Worm (Caenorhabditis elegans) whole organism, L1 larva: ENCODE measurements around the gene cutl-19.

Experiments
- C04F5.9 ChIP-seq: sonication (generic microtip); optimal IDR thresholded peaks from 2 replicates; lab custom pipeline; 2016; ENCODE audit warnings: missing genetic modification characterization, missing compliant biosample characterization
- F16B12.6 ChIP-seq: fragments of 150-350 bp; optimal IDR thresholded peaks from 2 replicates; lab custom pipeline; 2014; ENCODE audit warnings: missing biosample characterization, missing genetic modification characterization
- alr-1 ChIP-seq: fragments of 200-800 bp; sonication (Bioruptor generic); optimal IDR thresholded peaks from 2 replicates; lab custom pipeline; 2018; ENCODE audit warnings: borderline replicate concordance, mild to moderate bottlenecking, missing genetic modification characterization, missing compliant biosample characterization
- blmp-1 ChIP-seq: fragments of 150-350 bp; optimal IDR thresholded peaks from 2 replicates; lab custom pipeline; 2014; ENCODE audit warnings: missing biosample characterization, missing genetic modification characterization
- ceh-82 ChIP-seq, 3 experiments: fragments of 150-350 bp in 1 of 3; sonication (generic microtip) in 2 of 3; optimal IDR thresholded peaks; 2 replicates each; lab custom pipeline; 2014 to 2017; ENCODE audit warnings: missing biosample characterization in 3 of 3, missing genetic modification characterization in 3 of 3
- ceh-88 ChIP-seq: fragments of 200-800 bp; sonication (Bioruptor generic); IDR thresholded peaks from 2 replicates; pipeline ENCODE4 v1.3.6; 2022; ENCODE audit warnings: missing genetic modification characterization, missing compliant biosample characterization
- ceh-90 ChIP-seq: sonication (generic microtip); optimal IDR thresholded peaks from 2 replicates; lab custom pipeline; 2016; ENCODE audit warnings: missing genetic modification characterization, missing compliant biosample characterization
- dpl-1 ChIP-seq, 3 experiments: fragments of 150-350 bp in 2 of 3; sonication (generic microtip) in 1 of 3; optimal IDR thresholded peaks; 2 replicates each; lab custom pipeline; 2014 to 2017; ENCODE audit warnings: missing biosample characterization in 3 of 3, missing genetic modification characterization in 3 of 3, missing genetic modification reagents in 3 of 3
- dsc-1 ChIP-seq: sonication (generic microtip); optimal IDR thresholded peaks from 2 replicates; lab custom pipeline; 2016; ENCODE audit warnings: mild to moderate bottlenecking, missing genetic modification characterization, missing compliant biosample characterization
- efl-1 ChIP-seq, 4 experiments: fragments of 150-350 bp; optimal IDR thresholded peaks in 3 of 4; peaks in 1 of 4; 1 replicate in 1 of 4; 2 replicates in 3 of 4; lab custom pipeline; 2014; ENCODE audit warnings: missing biosample characterization in 2 of 4, missing genetic modification characterization in 2 of 4, missing genetic modification reagents in 2 of 4
- efl-3 ChIP-seq: fragments of 200-800 bp; sonication (Bioruptor generic); optimal IDR thresholded peaks from 2 replicates; lab custom pipeline; 2018; ENCODE audit warnings: mild to moderate bottlenecking, missing genetic modification characterization, missing compliant biosample characterization
- egl-13 ChIP-seq: sonication (generic microtip); optimal IDR thresholded peaks from 2 replicates; lab custom pipeline; 2016; ENCODE audit warnings: missing genotype, missing genetic modification reagents, missing genetic modification characterization, missing compliant biosample characterization
- elt-2 ChIP-seq: sonication (generic microtip); optimal IDR thresholded peaks from 2 replicates; lab custom pipeline; 2016; ENCODE audit warnings: missing genetic modification characterization, mild to moderate bottlenecking, inconsistent platforms, missing compliant biosample characterization, missing genetic modification reagents
- elt-3 ChIP-seq, 6 experiments: fragments of 150-350 bp in 1 of 6; sonication (generic microtip); optimal IDR thresholded peaks; 2 replicates each; lab custom pipeline; 2017 to 2018; ENCODE audit warnings: missing biosample characterization in 6 of 6, missing genetic modification characterization in 6 of 6, inconsistent platforms in 1 of 6
- fkh-10 ChIP-seq: sonication (generic microtip); optimal IDR thresholded peaks from 2 replicates; lab custom pipeline; 2017; ENCODE audit warnings: missing biosample characterization, missing genetic modification reagents, missing genetic modification characterization
- fkh-4 ChIP-seq: sonication (generic microtip); optimal IDR thresholded peaks from 2 replicates; lab custom pipeline; 2016; ENCODE audit warnings: missing compliant biosample characterization, missing genetic modification characterization, borderline replicate concordance
- fos-1 ChIP-seq: fragments of 150-350 bp; optimal IDR thresholded peaks from 2 replicates; lab custom pipeline; 2014; ENCODE audit warnings: missing biosample characterization, missing genetic modification characterization
- grh-1 ChIP-seq: fragments of 200-800 bp; sonication (Bioruptor generic); IDR thresholded peaks from 2 replicates; pipeline ENCODE4 v1.3.6; 2022; ENCODE audit warnings: missing genetic modification reagents, missing genetic modification characterization, missing compliant biosample characterization
- irx-1 ChIP-seq: sonication (generic microtip); optimal IDR thresholded peaks from 2 replicates; lab custom pipeline; 2016; ENCODE audit warnings: missing genetic modification characterization, missing compliant biosample characterization
- isw-1 ChIP-seq: fragments of 200-800 bp; sonication (Bioruptor generic); IDR thresholded peaks from 2 replicates; pipeline ENCODE4 v1.3.6; 2022; ENCODE audit warnings: missing genetic modification characterization, missing compliant biosample characterization
- lin-13 ChIP-seq: fragments of 150-350 bp; optimal IDR thresholded peaks from 2 replicates; lab custom pipeline; 2014; ENCODE audit warnings: missing biosample characterization, missing genetic modification reagents, missing genetic modification characterization
- lin-14 ChIP-seq: fragments of 200-800 bp; sonication (Bioruptor generic); optimal IDR thresholded peaks from 2 replicates; lab custom pipeline; 2018; ENCODE audit warnings: mild to moderate bottlenecking, missing genetic modification characterization, moderate library complexity, missing compliant biosample characterization
- lin-35 ChIP-seq, 2 experiments: fragments of 150-350 bp; optimal IDR thresholded peaks; 2 replicates each; lab custom pipeline; 2014; ENCODE audit warnings: missing biosample characterization in 2 of 2, missing genetic modification characterization in 2 of 2, missing genetic modification reagents in 2 of 2
- lir-3 ChIP-seq: sonication (generic microtip); optimal IDR thresholded peaks from 2 replicates; lab custom pipeline; 2016; ENCODE audit warnings: mild to moderate bottlenecking, missing genetic modification characterization, moderate library complexity, missing compliant biosample characterization; ENCODE audit not compliant: poor library complexity
- lsy-2 ChIP-seq, 2 experiments: fragments of 150-350 bp; optimal IDR thresholded peaks; 2 replicates each; lab custom pipeline; 2014; ENCODE audit warnings: missing biosample characterization in 2 of 2, missing genetic modification characterization in 2 of 2
- mdl-1 ChIP-seq, 2 experiments: fragments of 150-350 bp; optimal IDR thresholded peaks; 2 replicates each; lab custom pipeline; 2014 to 2017; ENCODE audit warnings: missing biosample characterization in 2 of 2, missing genetic modification characterization in 2 of 2, inconsistent platforms in 1 of 2
- mep-1 ChIP-seq: fragments of 150-350 bp; optimal IDR thresholded peaks from 2 replicates; lab custom pipeline; 2014; ENCODE audit warnings: missing biosample characterization, missing genetic modification characterization
- nhr-19 ChIP-seq: fragments of 200-800 bp; sonication (Bioruptor generic); conservative IDR thresholded peaks from 2 replicates; pipeline ENCODE4 v1.3.6; 2022; ENCODE audit warnings: missing genetic modification characterization, missing compliant biosample characterization
- nhr-20 ChIP-seq: sonication (generic microtip); optimal IDR thresholded peaks from 2 replicates; lab custom pipeline; 2016; ENCODE audit warnings: mild to moderate bottlenecking, missing genetic modification characterization, missing compliant biosample characterization
- nhr-47 ChIP-seq: sonication (generic microtip); optimal IDR thresholded peaks from 2 replicates; lab custom pipeline; 2016; ENCODE audit warnings: mild to moderate bottlenecking, missing genetic modification characterization, moderate library complexity, missing compliant biosample characterization
- nhr-71 ChIP-seq: sonication (generic microtip); optimal IDR thresholded peaks from 2 replicates; lab custom pipeline; 2016; ENCODE audit warnings: mild to moderate bottlenecking, missing genetic modification characterization, moderate library complexity, missing compliant biosample characterization
- nhr-76 ChIP-seq: sonication (generic microtip); optimal IDR thresholded peaks from 2 replicates; lab custom pipeline; 2017; ENCODE audit warnings: missing biosample characterization, missing genetic modification characterization
- nhr-77 ChIP-seq: fragments of 150-350 bp; optimal IDR thresholded peaks from 2 replicates; lab custom pipeline; 2014; ENCODE audit warnings: missing biosample characterization, missing genetic modification characterization
- nhr-84 ChIP-seq: sonication (generic microtip); optimal IDR thresholded peaks from 2 replicates; lab custom pipeline; 2017; ENCODE audit warnings: missing biosample characterization, missing genetic modification characterization
- nhr-85 ChIP-seq: sonication (generic microtip); peaks from one replicate; lab custom pipeline; 2016; ENCODE audit warnings: missing genetic modification characterization, inconsistent platforms, missing compliant biosample characterization
- nhr-90 ChIP-seq: sonication (generic microtip); optimal IDR thresholded peaks from 2 replicates; lab custom pipeline; 2016; ENCODE audit warnings: mild to moderate bottlenecking, missing genetic modification characterization, missing compliant biosample characterization; ENCODE audit not compliant: poor library complexity
- pax-3 ChIP-seq: fragments of 200-800 bp; sonication (Bioruptor generic); optimal IDR thresholded peaks from 2 replicates; lab custom pipeline; 2018; ENCODE audit warnings: mild to moderate bottlenecking, missing genetic modification characterization, moderate library complexity, missing compliant biosample characterization
- rnt-1 ChIP-seq: sonication (generic microtip); optimal IDR thresholded peaks from 2 replicates; lab custom pipeline; 2016; ENCODE audit warnings: mild to moderate bottlenecking, missing genetic modification characterization, moderate library complexity, missing compliant biosample characterization
- skn-1 ChIP-seq: fragments of 150-350 bp; optimal IDR thresholded peaks from 2 replicates; lab custom pipeline; 2014; ENCODE audit warnings: missing biosample characterization, missing genetic modification characterization
- snu-23 ChIP-seq: sonication (generic microtip); optimal IDR thresholded peaks from 2 replicates; lab custom pipeline; 2016; ENCODE audit warnings: missing genetic modification characterization, missing compliant biosample characterization
- sox-4 ChIP-seq: sonication (generic microtip); optimal IDR thresholded peaks from 2 replicates; lab custom pipeline; 2016; ENCODE audit warnings: missing genetic modification characterization, missing compliant biosample characterization
- sptf-1 ChIP-seq: fragments of 150-350 bp; optimal IDR thresholded peaks from 2 replicates; lab custom pipeline; 2014; ENCODE audit warnings: missing biosample characterization, missing genetic modification characterization
- sup-37 ChIP-seq: fragments of 200-800 bp; sonication (Bioruptor generic); optimal IDR thresholded peaks from 2 replicates; lab custom pipeline; 2018; ENCODE audit warnings: mild to moderate bottlenecking, missing genetic modification characterization, missing compliant biosample characterization
- swsn-7 ChIP-seq: sonication (generic microtip); optimal IDR thresholded peaks from 2 replicates; lab custom pipeline; 2016; ENCODE audit warnings: missing genetic modification characterization, missing compliant biosample characterization
- tbx-2 ChIP-seq: sonication (generic microtip); optimal IDR thresholded peaks from 2 replicates; lab custom pipeline; 2016; ENCODE audit warnings: missing genetic modification characterization, missing compliant biosample characterization
- unc-130 ChIP-seq: fragments of 150-350 bp; optimal IDR thresholded peaks from 2 replicates; lab custom pipeline; 2017; ENCODE audit warnings: missing biosample characterization, missing genetic modification characterization, inconsistent platforms
- unc-62 ChIP-seq: fragments of 150-350 bp; optimal IDR thresholded peaks from 2 replicates; lab custom pipeline; 2014; ENCODE audit warnings: missing biosample characterization, missing genetic modification reagents, missing genetic modification characterization
- unc-98 ChIP-seq: fragments of 200-800 bp; sonication (Bioruptor generic); IDR thresholded peaks from 2 replicates; pipeline ENCODE4 v1.3.6; 2022; ENCODE audit warnings: missing genetic modification characterization, missing compliant biosample characterization
- xbp-1 ChIP-seq: sonication (generic microtip); optimal IDR thresholded peaks from 2 replicates; lab custom pipeline; 2016; ENCODE audit warnings: missing genetic modification characterization, missing compliant biosample characterization
- zip-4 ChIP-seq: fragments of 200-800 bp; sonication (Bioruptor generic); optimal IDR thresholded peaks from 2 replicates; lab custom pipeline; 2018; ENCODE audit warnings: mild to moderate bottlenecking, missing genetic modification characterization, moderate library complexity, missing compliant biosample characterization
- ztf-11 ChIP-seq, 2 experiments: sonication (generic microtip); optimal IDR thresholded peaks; 2 replicates each; lab custom pipeline; 2016 to 2017; ENCODE audit warnings: missing genetic modification characterization in 2 of 2, missing biosample characterization in 1 of 2, missing compliant biosample characterization in 1 of 2
- ztf-4 ChIP-seq: fragments of 150-350 bp; optimal IDR thresholded peaks from 2 replicates; lab custom pipeline; 2014; ENCODE audit warnings: missing biosample characterization, missing genetic modification characterization

The cutl-19 gene

DNA sequence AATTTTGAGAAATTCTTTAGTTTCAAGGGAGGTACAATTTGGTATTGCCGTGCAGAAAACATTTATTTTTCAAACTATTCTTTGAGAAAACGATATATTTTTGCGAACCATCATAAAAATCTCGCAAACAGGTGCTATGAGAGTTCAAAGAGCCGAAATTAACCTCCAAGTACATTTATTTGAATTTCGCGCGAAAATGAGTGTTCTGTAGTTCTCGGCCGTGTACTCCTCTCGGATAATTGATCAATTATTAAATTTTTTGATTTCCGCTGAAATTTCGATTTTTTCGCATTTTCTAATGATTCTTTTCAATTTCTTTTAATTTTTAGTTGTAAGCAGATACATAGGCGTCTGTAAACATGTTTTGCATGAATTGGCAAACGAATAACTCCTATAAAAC is 27.2 kb downstream of the cutl-19 start:
- TF ChIP-seq unc-98 (GFP tag; lab: Robert Waterston, UW): no peak
- TF ChIP-seq nhr-90 (tag; lab: Kevin White, UChicago): peak; percentile 70
- no peak for TF ChIP-seq lin-14 (GFP tag; lab: Kevin White, UChicago)
- peak; percentile 57 for TF ChIP-seq egl-13
- no peak for TF ChIP-seq mdl-1 (tag; optimal IDR thresholded peaks at IDR 0.05; lab: Kevin White, UChicago)
- peak; percentile 39 for TF ChIP-seq tbx-2 (tag; lab: Kevin White, UChicago)
- TF ChIP-seq mep-1: no peak
- TF ChIP-seq ceh-88 (GFP tag; lab: Robert Waterston, UW): no peak
- TF ChIP-seq rnt-1 (tag; lab: Kevin White, UChicago): peak; percentile 91
- peak; percentile 18 for TF ChIP-seq blmp-1 (tag; lab: Kevin White, UChicago)
- peak; percentile 34 to 59 for TF ChIP-seq lsy-2 (tag; optimal IDR thresholded peaks at IDR 0.05; lab: Kevin White, UChicago)
- TF ChIP-seq elt-2 (tag; lab: Kevin White, UChicago): peak; percentile 22
- TF ChIP-seq ztf-11 (tag; optimal IDR thresholded peaks at IDR 0.05; lab: Kevin White, UChicago): peak in 1 of 2 experiments; percentile 67
- peak; percentile 43; the same call in 1 of the 2 replicates for TF ChIP-seq grh-1 (GFP tag; lab: Robert Waterston, UW)
- TF ChIP-seq nhr-85 (tag; lab: Kevin White, UChicago): peak; percentile 79
- peak; percentile 56 for TF ChIP-seq fkh-4 (tag; lab: Kevin White, UChicago)
- TF ChIP-seq F16B12.6: no peak
- TF ChIP-seq nhr-47 (tag; lab: Kevin White, UChicago): peak; percentile 64
- TF ChIP-seq fos-1: peak; percentile 23
- no peak for TF ChIP-seq sptf-1 (tag; lab: Kevin White, UChicago)
- TF ChIP-seq pax-3 (tag; lab: Kevin White, UChicago): peak; percentile 16
- TF ChIP-seq swsn-7 (tag; lab: Kevin White, UChicago): peak; percentile 48
- no peak for TF ChIP-seq elt-3 (tag; optimal IDR thresholded peaks at IDR 0.05; lab: Kevin White, UChicago)
- no peak for TF ChIP-seq nhr-76
- TF ChIP-seq sup-37 (GFP tag; lab: Kevin White, UChicago): no peak
- TF ChIP-seq ceh-90 (tag; lab: Kevin White, UChicago): peak; percentile 83
- peak; percentile 39 for TF ChIP-seq snu-23 (GFP tag; lab: Kevin White, UChicago)
- TF ChIP-seq zip-4 (GFP tag; lab: Kevin White, UChicago): no peak
- TF ChIP-seq isw-1 (GFP tag; lab: Robert Waterston, UW): no peak
- no peak for TF ChIP-seq nhr-77 (tag; lab: Kevin White, UChicago)
- TF ChIP-seq dpl-1 (GFP tag; optimal IDR thresholded peaks at IDR 0.05; lab: Kevin White, UChicago): peak; percentile 84 to 92 (median 89)
- TF ChIP-seq ztf-4 (tag; lab: Kevin White, UChicago): no peak
- peak; percentile 72 for TF ChIP-seq irx-1 (tag; lab: Kevin White, UChicago)
- peak; percentile 21 for TF ChIP-seq unc-130
- TF ChIP-seq sox-4 (tag; lab: Kevin White, UChicago): peak; percentile 60
- peak; percentile 65 for TF ChIP-seq nhr-19 (GFP tag; lab: Robert Waterston, UW)
- TF ChIP-seq efl-3: no peak
- TF ChIP-seq efl-1 (optimal IDR thresholded peaks at IDR 0.05; lab: Kevin White, UChicago): peak; percentile 91 to 93
- peak; percentile 90 to 99 for TF ChIP-seq efl-1 (GFP tag; optimal IDR thresholded peaks at IDR 0.05 in 1 of 2; lab: Kevin White, UChicago)
- peak in 1 of 3 experiments; percentile 8 for TF ChIP-seq ceh-82 (tag; optimal IDR thresholded peaks at IDR 0.05; lab: Kevin White, UChicago)
- no peak for TF ChIP-seq unc-62 (GFP tag; lab: Kevin White, UChicago)
- TF ChIP-seq C04F5.9 (tag; lab: Kevin White, UChicago): peak; percentile 7
- TF ChIP-seq lir-3 (tag; lab: Kevin White, UChicago): peak; percentile 84
- TF ChIP-seq lin-35 (GFP tag; optimal IDR thresholded peaks at IDR 0.05; lab: Kevin White, UChicago): peak; percentile 85 to 93
- TF ChIP-seq lin-13 (GFP tag; lab: Kevin White, UChicago): no peak
- peak; percentile 70 for TF ChIP-seq nhr-71 (tag; lab: Kevin White, UChicago)
- no peak for TF ChIP-seq fkh-10 (GFP tag; lab: Kevin White, UChicago)
- TF ChIP-seq skn-1: peak; percentile 22
- TF ChIP-seq alr-1: no peak
- no peak for TF ChIP-seq nhr-84
- peak; percentile 58 for TF ChIP-seq nhr-20
- TF ChIP-seq xbp-1 (tag; lab: Kevin White, UChicago): peak; percentile 50
- TF ChIP-seq dsc-1 (tag; lab: Kevin White, UChicago): peak; percentile 41
